Worm (Caenorhabditis elegans): ENCODE measurements around the gene clc-22.
A peak's percentile ranks its signal among the peaks of the same experiment; 100 is the strongest.

clc-22 gene

ce11 chrII:3948507-3948906, 47.4 kb downstream of the clc-22 start:
- TF ChIP-seq mec-3 (tag; optimal IDR thresholded peaks at IDR 0.05; ENCODE audit: borderline replicate concordance) (no peak), unc-86 (tag; optimal IDR thresholded peaks at IDR 0.05) (no peak), ceh-24 (tag; optimal IDR thresholded peaks at IDR 0.05) (no peak), nfya-1 (tag; optimal IDR thresholded peaks at IDR 0.05) (no peak), rnt-1 (tag; optimal IDR thresholded peaks at IDR 0.05) (no peak), K09A11.1 (tag; optimal IDR thresholded peaks at IDR 0.05; ENCODE audit: insufficient read depth) (no peak), nhr-232 (tag; optimal IDR thresholded peaks at IDR 0.05) (no peak), fkh-10 (GFP tag; optimal IDR thresholded peaks at IDR 0.05) (no peak), Y22D7AL.16 (tag; optimal IDR thresholded peaks at IDR 0.05) (no peak), pha-4 (tag; optimal IDR thresholded peaks at IDR 0.05) (no peak), unc-42 (tag; optimal IDR thresholded peaks at IDR 0.05) (no peak), T23F11.4 (GFP tag; optimal IDR thresholded peaks at IDR 0.05) (no peak), gmeb-2 (tag; optimal IDR thresholded peaks at IDR 0.05) (no peak)

DNA sequence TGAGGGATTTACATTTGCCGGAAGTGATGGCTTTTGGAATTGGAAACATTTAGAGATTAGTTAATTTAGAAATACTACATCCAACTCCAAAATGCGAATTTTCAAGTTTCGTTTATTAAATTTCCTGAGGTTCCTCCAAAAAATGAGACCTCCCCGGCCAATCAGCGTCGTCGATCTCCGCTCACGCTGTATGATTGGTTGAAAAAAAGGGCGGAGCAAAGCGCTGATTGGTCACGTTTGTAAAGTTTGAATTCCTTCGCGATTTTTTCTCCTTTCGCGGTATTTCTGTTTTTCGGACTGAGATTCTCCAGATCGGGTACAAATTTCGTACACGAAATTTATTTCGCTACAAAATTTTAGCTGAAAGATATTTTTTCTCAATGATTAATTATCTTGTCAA, 48.5 kb downstream of the clc-22 start:
- TF ChIP-seq nfya-1 (tag; optimal IDR thresholded peaks at IDR 0.05) (peak; percentile 82), pax-1 (tag; optimal IDR thresholded peaks at IDR 0.05) (no peak), dmd-4 (tag; optimal IDR thresholded peaks at IDR 0.05; ENCODE audit: borderline replicate concordance) (no peak), ref-2 (tag; optimal IDR thresholded peaks at IDR 0.05) (no peak), syd-9 (tag; optimal IDR thresholded peaks at IDR 0.05) (no peak)
